Worm (Caenorhabditis elegans) whole organism, dauer: ENCODE results near the gene C17G10.7.
"Not testable (repeated sequence)": the region's sequence is repeated elsewhere in the genome, so short reads cannot be mapped to it uniquely, and the experiment has no call there.

Source experiments
- unc-62 ChIP-seq: sonication (generic microtip); optimal IDR thresholded peaks from 2 replicates; lab custom pipeline; 2017; ENCODE audit warnings: missing biosample characterization, missing genetic modification reagents, missing genetic modification characterization

Gene C17G10.7

DNA sequence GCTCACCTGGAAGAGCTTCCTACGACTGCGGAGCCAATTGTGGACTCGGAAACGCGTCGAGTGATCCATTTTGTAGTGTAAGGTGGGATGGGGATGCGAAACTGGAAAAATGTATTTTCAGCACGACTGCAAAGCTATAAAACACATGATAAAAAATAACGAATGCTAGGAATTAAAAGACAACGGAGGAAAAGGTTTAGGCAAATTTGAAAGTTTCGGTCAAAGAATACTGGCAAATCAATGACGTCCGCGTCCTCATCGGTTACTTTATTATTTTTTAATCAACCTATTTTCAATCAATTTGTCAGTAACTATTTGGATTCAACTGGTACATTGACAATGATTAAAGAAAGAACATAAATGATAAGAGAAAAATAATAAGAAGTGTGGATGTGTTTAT, at the start of gene C17G10.7:
TSS of gene C17G10.7 (minus strand) at position 101 of the 400 bp plus-strand sequence.
- no peak for TF ChIP-seq unc-62 (GFP tag; lab: Kevin White, UChicago)

DNA sequence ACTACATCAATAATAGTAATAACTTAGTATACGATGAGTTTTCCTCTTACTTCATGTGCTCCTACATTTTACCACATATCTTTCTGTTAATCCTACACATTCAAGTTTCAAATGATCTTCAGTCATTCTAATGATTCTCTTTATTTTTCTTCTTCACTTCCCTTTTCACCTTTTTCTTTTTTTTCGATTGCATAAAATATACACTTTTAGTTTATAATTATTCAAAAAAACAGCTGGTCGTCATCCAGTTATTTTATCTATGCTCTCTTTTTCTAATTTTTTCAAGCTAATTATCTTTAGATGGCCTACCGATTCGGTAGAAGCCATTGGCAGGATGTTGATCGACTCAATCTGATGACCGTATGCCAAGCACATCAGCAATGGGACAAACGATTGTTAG, 46.6 kb upstream of the C17G10.7 start, which contains the start of gene F59E12.1:
TSS of gene F59E12.1 (plus strand) at position 301 of the 400 bp plus-strand sequence.
- no peak for TF ChIP-seq unc-62 (GFP tag; lab: Kevin White, UChicago)

- no peak for TF ChIP-seq unc-62 (GFP tag; lab: Kevin White, UChicago)
Measured at ce11 chrII:5652334-5652733, 44.7 kb upstream of the C17G10.7 start, which contains the start of gene bli-2. TSS of gene bli-2 (minus strand) at chrII:5652434.

DNA sequence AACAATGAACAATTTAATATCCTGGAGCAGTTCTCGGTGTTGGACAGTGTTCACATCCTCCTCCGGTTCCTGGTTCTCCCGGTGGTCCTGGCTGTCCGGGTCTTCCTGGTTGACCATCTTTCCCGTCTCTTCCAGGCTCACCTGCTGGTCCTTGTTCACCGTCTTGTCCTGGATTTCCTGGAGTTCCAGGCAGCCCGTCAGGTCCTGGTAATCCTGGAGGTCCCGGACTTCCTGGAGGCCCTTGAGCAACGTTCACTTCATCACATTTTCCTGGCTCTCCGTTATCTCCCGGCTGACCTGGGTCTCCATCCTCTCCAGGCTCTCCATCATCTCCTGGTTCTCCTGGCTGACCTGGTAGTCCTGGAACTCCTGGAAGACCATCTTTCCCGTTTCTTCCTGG, 43.8 kb upstream of the C17G10.7 start:
- no peak for TF ChIP-seq unc-62 (GFP tag; lab: Kevin White, UChicago)

- no peak for TF ChIP-seq unc-62 (GFP tag; lab: Kevin White, UChicago)
Measured at ce11 chrII:5649236-5650004, 41.8 kb upstream of the C17G10.7 start, which contains the start of the genes sam-4, F59E12.17 and zyg-1. TSS of gene sam-4 (minus strand) at chrII:5649286. TSS of gene F59E12.17 (minus strand) at chrII:5649470. TSS of gene zyg-1 (plus strand) at chrII:5649748.

- TF ChIP-seq unc-62 (GFP tag; lab: Kevin White, UChicago): no peak
Measured at ce11 chrII:5648272-5648671, 40.6 kb upstream of the C17G10.7 start, which contains the start of gene ddl-1. TSS of gene ddl-1 (minus strand) at chrII:5648372.

- no peak for TF ChIP-seq unc-62 (GFP tag; lab: Kevin White, UChicago)
Measured at ce11 chrII:5646942-5647341, 39.3 kb upstream of the C17G10.7 start, which contains the start of gene F59E12.9. TSS of gene F59E12.9 (minus strand) at chrII:5647042.

ce11 chrII:5642110-5642509, 34.5 kb upstream of the C17G10.7 start:
- no peak for TF ChIP-seq unc-62 (GFP tag; lab: Kevin White, UChicago)

- no peak for TF ChIP-seq unc-62 (GFP tag; lab: Kevin White, UChicago)
Measured at ce11 chrII:5640362-5641079, 32.9 kb upstream of the C17G10.7 start.

DNA sequence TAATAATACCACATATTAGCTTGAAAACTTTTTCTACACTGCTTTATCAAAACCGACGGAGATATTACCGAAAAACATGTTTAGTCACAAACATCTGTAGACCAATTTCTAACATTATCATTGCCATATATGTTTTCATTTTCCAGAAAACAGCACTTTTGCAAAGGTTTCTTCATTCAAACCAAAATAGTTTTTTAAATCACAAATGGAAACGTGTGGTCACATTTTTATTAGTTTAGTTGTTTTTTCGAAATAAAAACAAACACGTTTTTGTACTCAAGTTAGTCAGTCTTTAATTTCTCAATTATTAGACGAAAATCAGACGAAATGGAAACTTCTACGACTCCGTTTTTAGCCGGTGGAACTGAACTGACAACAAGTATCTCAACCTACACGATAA, 30.4 kb upstream of the C17G10.7 start, which contains the start of gene F59E12.3:
TSS of gene F59E12.3 (plus strand) at position 301 of the 400 bp plus-strand sequence.
- no peak for TF ChIP-seq unc-62 (GFP tag; lab: Kevin White, UChicago)

DNA sequence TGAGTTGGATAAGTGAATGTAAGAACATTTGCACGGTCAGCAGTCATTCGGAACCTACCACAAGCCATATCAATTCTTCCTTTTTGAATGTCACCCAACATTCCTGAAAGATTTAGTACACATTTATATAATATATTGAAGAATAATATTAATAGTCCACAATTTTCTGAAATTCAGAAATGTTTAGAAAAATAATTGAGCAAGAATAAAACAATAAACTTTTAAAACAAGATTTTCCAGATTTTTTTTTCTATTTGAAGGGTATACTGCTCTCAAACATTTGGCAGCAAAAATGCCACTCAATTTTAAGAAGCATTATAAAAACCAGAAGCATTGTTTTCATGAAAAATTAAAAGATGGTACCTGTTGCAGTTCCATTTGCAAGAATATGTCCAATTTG, 29.2 kb upstream of the C17G10.7 start, which contains the start of gene F59E12.8:
TSS of gene F59E12.8 (minus strand) at position 101 of the 400 bp plus-strand sequence.
- no peak for TF ChIP-seq unc-62 (GFP tag; lab: Kevin White, UChicago)

DNA sequence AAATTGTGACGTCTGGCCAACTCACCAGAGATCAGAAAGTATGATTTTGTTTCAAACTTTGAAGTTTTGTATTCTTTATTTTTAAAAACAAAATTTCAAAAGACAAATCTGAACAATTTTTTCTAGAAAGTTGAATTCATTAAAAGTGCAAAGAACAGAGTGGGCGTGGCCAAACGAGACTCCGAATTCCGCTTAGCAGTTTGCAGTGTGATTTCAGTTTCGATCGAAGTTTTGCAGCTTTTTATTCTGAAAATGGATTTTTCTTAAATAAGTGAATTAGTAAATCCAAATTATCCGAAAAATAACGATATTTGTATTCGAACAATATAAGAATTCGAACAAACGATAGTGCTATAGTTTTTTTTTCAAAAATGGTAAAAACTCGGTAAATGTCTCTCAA, 25.8 kb upstream of the C17G10.7 start:
- no peak for TF ChIP-seq unc-62 (GFP tag; lab: Kevin White, UChicago)

- not testable (repeated sequence) for TF ChIP-seq unc-62 (GFP tag; lab: Kevin White, UChicago)
Measured at ce11 chrII:5630851-5631401, 23.3 kb upstream of the C17G10.7 start, which contains the start of the genes F59E12.6 and npl-4.1. TSS of gene F59E12.6 (minus strand) at chrII:5630951. TSS of gene npl-4.1 (plus strand) at chrII:5631351.

- no peak for TF ChIP-seq unc-62 (GFP tag; lab: Kevin White, UChicago)
Measured at ce11 chrII:5628326-5628818, 20.7 kb upstream of the C17G10.7 start, which contains the start of gene F59E12.15. TSS of gene F59E12.15 (minus strand) at chrII:5628376.

DNA sequence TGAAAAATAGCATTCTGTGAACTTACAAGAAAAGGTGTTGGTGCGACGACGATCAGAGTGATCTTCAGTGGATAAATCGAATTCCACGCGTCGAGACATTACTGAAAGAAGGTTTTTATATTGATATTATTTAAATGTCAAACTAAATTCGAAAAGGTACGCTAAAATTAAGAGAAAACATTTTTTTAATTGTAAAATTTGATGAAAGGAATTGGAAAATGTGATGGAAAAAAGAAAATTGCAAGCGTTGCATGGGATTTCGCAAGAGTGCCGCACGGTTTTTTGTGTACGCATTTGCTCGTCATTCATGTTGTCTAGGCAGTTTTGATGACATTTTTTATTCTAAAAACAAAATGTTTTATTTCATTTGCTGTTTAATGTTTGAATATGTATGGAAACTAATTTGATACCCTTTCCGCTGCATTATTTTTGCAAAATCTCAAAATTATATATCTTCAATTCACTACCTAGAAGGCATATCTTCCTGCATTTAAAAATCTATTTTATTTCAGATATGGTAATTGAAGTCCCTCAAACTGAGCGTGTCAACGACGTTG, 14.8 kb upstream of the C17G10.7 start, which contains the start of the genes eif-3.L and npl-4.2:
TSS of gene eif-3.L (minus strand) at position 101 of the 557 bp plus-strand sequence.
TSS of gene npl-4.2 (plus strand) at position 507 of the 557 bp plus-strand sequence.
- TF ChIP-seq unc-62 (GFP tag; lab: Kevin White, UChicago): not testable (repeated sequence)
